Worm (Caenorhabditis elegans) whole organism, L4 larva: ENCODE measurements around the gene ugt-60.

Experiments
- F44E2.7 ChIP-seq: fragments of 200-800 bp; sonication (Bioruptor generic); IDR thresholded peaks from 2 replicates; pipeline ENCODE4 v2.1.2; 2022; ENCODE audit warnings: missing genetic modification characterization, missing compliant biosample characterization
- Y105C5A.15 ChIP-seq: fragments of 200-800 bp; sonication (Bioruptor generic); IDR thresholded peaks from 2 replicates; pipeline ENCODE4 v1.3.6; 2022; ENCODE audit warnings: missing genetic modification characterization, missing compliant biosample characterization
- aha-1 ChIP-seq: fragments of 150-350 bp; peaks from one replicate; lab custom pipeline; 2014; ENCODE audit warnings: missing biosample characterization, missing genetic modification characterization
- ama-1 ChIP-seq: fragments of 150-350 bp; optimal IDR thresholded peaks from 2 replicates; lab custom pipeline; 2014; ENCODE audit warnings: inconsistent platforms, mixed read lengths
- attf-4 ChIP-seq: sonication (generic microtip); optimal IDR thresholded peaks from 3 replicates; lab custom pipeline; 2017; ENCODE audit warnings: missing biosample characterization, missing genetic modification characterization
- ceh-20 ChIP-seq: fragments of 200-800 bp; sonication (Bioruptor generic); IDR thresholded peaks from 2 replicates; pipeline ENCODE4 v1.3.6; 2022; ENCODE audit warnings: missing genetic modification reagents, missing genetic modification characterization, missing compliant biosample characterization
- ceh-28 ChIP-seq: fragments of 150-350 bp; optimal IDR thresholded peaks from 2 replicates; lab custom pipeline; 2014; ENCODE audit warnings: missing biosample characterization, missing genetic modification reagents, missing genetic modification characterization
- ceh-62 ChIP-seq: sonication (generic microtip); optimal IDR thresholded peaks from 2 replicates; lab custom pipeline; 2017; ENCODE audit warnings: missing biosample characterization, missing genetic modification characterization
- ceh-82 ChIP-seq: sonication (generic microtip); optimal IDR thresholded peaks from 2 replicates; lab custom pipeline; 2017; ENCODE audit warnings: missing biosample characterization, missing genetic modification characterization
- ces-1 ChIP-seq: fragments of 150-350 bp; sonication (generic microtip); optimal IDR thresholded peaks from 4 replicates; lab custom pipeline; 2014; ENCODE audit warnings: missing biosample characterization, missing genetic modification reagents, missing genetic modification characterization
- ctbp-1 ChIP-seq: fragments of 200-800 bp; sonication (Bioruptor generic); IDR thresholded peaks from 2 replicates; pipeline ENCODE4 v1.3.6; 2022; ENCODE audit warnings: missing genetic modification reagents, missing genetic modification characterization, missing compliant biosample characterization
- daf-16 ChIP-seq, 3 experiments: sonication (generic microtip); optimal IDR thresholded peaks; 2 replicates each; lab custom pipeline; 2016 to 2017; ENCODE audit warnings: missing genetic modification characterization in 3 of 3, missing genetic modification reagents in 3 of 3, mild to moderate bottlenecking in 2 of 3, missing compliant biosample characterization in 2 of 3, missing biosample characterization in 1 of 3, moderate library complexity in 1 of 3
- dmd-8 ChIP-seq: fragments of 200-800 bp; sonication (Bioruptor generic); IDR thresholded peaks from 2 replicates; pipeline ENCODE4 v1.3.6; 2022; ENCODE audit warnings: missing genetic modification characterization, missing compliant biosample characterization
- dpl-1 ChIP-seq: fragments of 150-350 bp; optimal IDR thresholded peaks from 2 replicates; lab custom pipeline; 2014; ENCODE audit warnings: missing biosample characterization, missing genetic modification reagents, missing genetic modification characterization
- egl-27 ChIP-seq: sonication (generic microtip); optimal IDR thresholded peaks from 3 replicates; lab custom pipeline; 2017; ENCODE audit warnings: missing biosample characterization, missing genetic modification reagents, missing genetic modification characterization
- egl-43 ChIP-seq: fragments of 200-800 bp; sonication (Bioruptor generic); IDR thresholded peaks from 2 replicates; pipeline ENCODE4 v1.3.6; 2022; ENCODE audit warnings: missing genetic modification reagents, missing genetic modification characterization, missing compliant biosample characterization
- fos-1 ChIP-seq: fragments of 150-350 bp; optimal IDR thresholded peaks from 2 replicates; lab custom pipeline; 2014; ENCODE audit warnings: missing biosample characterization, missing genetic modification characterization
- hif-1 ChIP-seq, 2 experiments: sonication (generic microtip); optimal IDR thresholded peaks; 2 replicates each; lab custom pipeline; 2016 to 2017; ENCODE audit warnings: missing compliant biosample characterization in 2 of 2, missing genetic modification characterization in 2 of 2, missing genetic modification reagents in 2 of 2, missing genotype in 2 of 2, mild to moderate bottlenecking in 1 of 2
- hlh-11 ChIP-seq: fragments of 200-800 bp; sonication (Bioruptor generic); optimal IDR thresholded peaks from 2 replicates; lab custom pipeline; 2018; ENCODE audit warnings: mild to moderate bottlenecking, missing genetic modification characterization, missing compliant biosample characterization
- hlh-30 ChIP-seq: sonication (generic microtip); optimal IDR thresholded peaks from 2 replicates; lab custom pipeline; 2017; ENCODE audit warnings: antibody characterized with exemption, mild to moderate bottlenecking, missing genetic modification characterization, missing compliant biosample characterization; ENCODE audit not compliant: insufficient read depth
- hmg-1.1 ChIP-seq: fragments of 200-800 bp; sonication (Bioruptor generic); IDR thresholded peaks from 2 replicates; pipeline ENCODE4 v1.3.6; 2022; ENCODE audit warnings: missing genetic modification reagents, missing genetic modification characterization, missing compliant biosample characterization
- jun-1 ChIP-seq: fragments of 150-350 bp; optimal IDR thresholded peaks from 2 replicates; lab custom pipeline; 2014; ENCODE audit warnings: missing biosample characterization, missing genetic modification reagents, missing genetic modification characterization
- lim-7 ChIP-seq: fragments of 200-800 bp; sonication (Bioruptor generic); IDR thresholded peaks from 2 replicates; pipeline ENCODE4 v1.3.6; 2022; ENCODE audit warnings: missing genetic modification characterization, missing compliant biosample characterization
- lin-39 ChIP-seq: fragments of 150-350 bp; optimal IDR thresholded peaks from 2 replicates; lab custom pipeline; 2014; ENCODE audit warnings: missing biosample characterization, missing genetic modification reagents, missing genetic modification characterization
- lsy-2 ChIP-seq, 2 experiments: fragments of 150-350 bp in 1 of 2; sonication (generic microtip) in 1 of 2; optimal IDR thresholded peaks; 2 replicates each; lab custom pipeline; 2014 to 2017; ENCODE audit warnings: missing biosample characterization in 2 of 2, missing genetic modification characterization in 2 of 2
- madf-5 ChIP-seq, 2 experiments: fragments of 200-800 bp; sonication (Bioruptor generic); IDR thresholded peaks; 2 replicates each; pipeline ENCODE4 v1.3.6; 2022; ENCODE audit warnings: missing compliant biosample characterization in 2 of 2, missing genetic modification characterization in 2 of 2
- madf-9 ChIP-seq: fragments of 200-800 bp; sonication (Bioruptor generic); conservative IDR thresholded peaks from 2 replicates; pipeline ENCODE4 v1.3.6; 2022; ENCODE audit warnings: missing genetic modification reagents, missing genetic modification characterization, missing compliant biosample characterization
- mdl-1 ChIP-seq, 2 experiments: fragments of 150-350 bp in 1 of 2; sonication (generic microtip) in 1 of 2; optimal IDR thresholded peaks; 2 replicates each; lab custom pipeline; 2014 to 2017; ENCODE audit warnings: missing biosample characterization in 2 of 2, missing genetic modification characterization in 2 of 2
- mes-2 ChIP-seq: sonication (generic microtip); optimal IDR thresholded peaks from 2 replicates; lab custom pipeline; 2016; ENCODE audit warnings: missing genotype, mild to moderate bottlenecking, missing genetic modification characterization, missing compliant biosample characterization; ENCODE audit not compliant: poor library complexity, severe bottlenecking
- nhr-11 ChIP-seq: fragments of 150-350 bp; optimal IDR thresholded peaks from 2 replicates; lab custom pipeline; 2014; ENCODE audit warnings: missing biosample characterization, missing genetic modification characterization
- nhr-111 ChIP-seq: fragments of 200-800 bp; sonication (Bioruptor generic); optimal IDR thresholded peaks from 2 replicates; lab custom pipeline; 2018; ENCODE audit warnings: mild to moderate bottlenecking, missing genetic modification characterization, missing compliant biosample characterization
- nhr-28 ChIP-seq: fragments of 150-350 bp; optimal IDR thresholded peaks from 2 replicates; lab custom pipeline; 2014; ENCODE audit warnings: missing biosample characterization, missing genetic modification characterization
- nhr-42 ChIP-seq: fragments of 200-800 bp; sonication (Bioruptor generic); IDR thresholded peaks from 2 replicates; pipeline ENCODE4 v1.3.6; 2022; ENCODE audit warnings: missing genetic modification characterization, missing compliant biosample characterization
- nhr-48 ChIP-seq: sonication (generic microtip); optimal IDR thresholded peaks from 2 replicates; lab custom pipeline; 2016; ENCODE audit warnings: mild to moderate bottlenecking, missing genetic modification characterization, missing compliant biosample characterization
- nhr-77 ChIP-seq: fragments of 150-350 bp; optimal IDR thresholded peaks from 2 replicates; lab custom pipeline; 2014; ENCODE audit warnings: missing biosample characterization, missing genetic modification characterization
- pha-4 ChIP-seq, 2 experiments: fragments of 150-350 bp in 1 of 2; fragments of 200-800 bp in 1 of 2; sonication (Bioruptor generic) in 1 of 2; IDR thresholded peaks in 1 of 2; optimal IDR thresholded peaks in 1 of 2; 2 replicates each; pipeline versions ENCODE4 v1.3.6 to Lab custom; 2014 to 2022; ENCODE audit warnings: missing genetic modification characterization in 2 of 2, missing genetic modification reagents in 2 of 2, missing biosample characterization in 1 of 2, missing compliant biosample characterization in 1 of 2
- php-3 ChIP-seq: fragments of 200-800 bp; sonication (Bioruptor generic); IDR thresholded peaks from 2 replicates; pipeline ENCODE4 v1.3.6; 2022; ENCODE audit warnings: missing genetic modification reagents, missing genetic modification characterization, missing compliant biosample characterization
- pqm-1 ChIP-seq: sonication (generic microtip); optimal IDR thresholded peaks from 2 replicates; lab custom pipeline; 2017; ENCODE audit warnings: missing biosample characterization, missing genetic modification characterization
- sdz-12 ChIP-seq: fragments of 200-800 bp; sonication (Bioruptor generic); optimal IDR thresholded peaks from 2 replicates; lab custom pipeline; 2018; ENCODE audit warnings: mild to moderate bottlenecking, missing genetic modification characterization, missing compliant biosample characterization
- spr-1 ChIP-seq: sonication (generic microtip); optimal IDR thresholded peaks from 2 replicates; lab custom pipeline; 2016; ENCODE audit warnings: mild to moderate bottlenecking, missing genetic modification characterization, missing compliant biosample characterization
- tra-1 ChIP-seq: fragments of 200-800 bp; sonication (Bioruptor generic); IDR thresholded peaks from 2 replicates; pipeline ENCODE4 v1.3.6; 2022; ENCODE audit warnings: missing genetic modification reagents, missing genetic modification characterization, missing compliant biosample characterization
- vab-7 ChIP-seq: fragments of 200-800 bp; sonication (Bioruptor generic); IDR thresholded peaks from 2 replicates; pipeline ENCODE4 v1.3.6; 2022; ENCODE audit warnings: missing genetic modification reagents, missing genetic modification characterization, missing compliant biosample characterization
- zag-1 ChIP-seq: fragments of 150-350 bp; optimal IDR thresholded peaks from 2 replicates; lab custom pipeline; 2014; ENCODE audit warnings: missing biosample characterization, missing genetic modification characterization
- zfp-2 ChIP-seq: sonication (generic microtip); optimal IDR thresholded peaks from 2 replicates; lab custom pipeline; 2016; ENCODE audit warnings: mild to moderate bottlenecking, missing genetic modification characterization, missing compliant biosample characterization
- zip-2 ChIP-seq: fragments of 150-350 bp; optimal IDR thresholded peaks from 2 replicates; lab custom pipeline; 2014; ENCODE audit warnings: missing biosample characterization, missing genetic modification characterization
- ztf-7 ChIP-seq: fragments of 150-350 bp; optimal IDR thresholded peaks from 2 replicates; lab custom pipeline; 2014; ENCODE audit warnings: missing biosample characterization, missing genetic modification characterization

The ugt-60 gene

DNA sequence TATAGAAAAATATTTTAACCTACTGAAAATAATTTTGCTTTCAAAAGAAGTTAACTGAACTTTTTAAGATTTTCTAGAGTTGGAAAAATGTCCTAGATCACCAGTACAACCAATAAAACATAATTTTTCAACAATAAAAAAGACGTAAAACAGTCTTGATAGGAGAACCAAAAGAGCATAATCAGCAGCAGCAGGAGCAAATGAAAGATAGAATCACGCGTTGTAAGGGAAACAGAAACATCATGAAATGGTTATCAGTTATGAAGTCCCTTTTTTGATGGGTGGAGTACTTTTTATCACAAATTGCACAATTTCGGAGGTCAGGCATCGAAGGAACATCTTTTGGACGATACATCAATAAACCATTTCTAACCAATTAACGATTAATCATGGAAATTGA, 43.1 kb upstream of the ugt-60 start (continued):
- no peak for TF ChIP-seq madf-9 (GFP tag; lab: Robert Waterston, UW)
- TF ChIP-seq nhr-42 (GFP tag; lab: Robert Waterston, UW), result no peak
- TF ChIP-seq pqm-1 (tag; lab: Kevin White, UChicago), result peak; percentile 98
- TF ChIP-seq egl-43 (GFP tag; lab: Robert Waterston, UW), result no peak
- TF ChIP-seq nhr-28, result peak; percentile 95
- TF ChIP-seq madf-5 (GFP tag; IDR thresholded peaks at IDR 0.05; lab: Robert Waterston, UW), result no peak
- no peak for TF ChIP-seq spr-1 (tag; lab: Kevin White, UChicago)
- TF ChIP-seq Y105C5A.15 (GFP tag; lab: Robert Waterston, UW), result no peak
- TF ChIP-seq zag-1 (tag; lab: Kevin White, UChicago), result no peak
- no peak for TF ChIP-seq pha-4 (GFP tag; IDR thresholded peaks at IDR 0.05; lab: Robert Waterston, UW)
- no peak for TF ChIP-seq pha-4 (tag; optimal IDR thresholded peaks at IDR 0.05; lab: Kevin White, UChicago)
- no peak for TF ChIP-seq dpl-1 (GFP tag; lab: Kevin White, UChicago)
- TF ChIP-seq lin-39 (tag; lab: Kevin White, UChicago), result no peak
- 0 out of 2 replicates have a peak, but pooled peaks have one; percentile 56 for TF ChIP-seq tra-1
- TF ChIP-seq php-3 (GFP tag; lab: Robert Waterston, UW), result peak; percentile 94
- TF ChIP-seq jun-1 (tag; lab: Kevin White, UChicago), result no peak
- no peak for TF ChIP-seq ama-1 (lab: Kevin White, UChicago)
- TF ChIP-seq F44E2.7 (GFP tag; lab: Robert Waterston, UW), result no peak
- TF ChIP-seq daf-16 (GFP tag; optimal IDR thresholded peaks at IDR 0.05; lab: Kevin White, UChicago), result no peak
- peak; percentile 89 for TF ChIP-seq daf-16 (tag; optimal IDR thresholded peaks at IDR 0.05; lab: Kevin White, UChicago)
- no peak for TF ChIP-seq egl-27 (tag; lab: Kevin White, UChicago)
- TF ChIP-seq ztf-7, result no peak
- no peak for TF ChIP-seq fos-1
- no peak for TF ChIP-seq attf-4 (tag; lab: Kevin White, UChicago)
- TF ChIP-seq ceh-20 (GFP tag; lab: Robert Waterston, UW), result no peak
- TF ChIP-seq mes-2 (tag; lab: Kevin White, UChicago), result no peak
- peak in 1 of 2 experiments; percentile 34 for TF ChIP-seq mdl-1 (tag; optimal IDR thresholded peaks at IDR 0.05; lab: Kevin White, UChicago)
- no peak for TF ChIP-seq ceh-28 (tag; lab: Kevin White, UChicago)
- TF ChIP-seq hlh-11 (tag; lab: Kevin White, UChicago), result peak; percentile 84
- no peak for TF ChIP-seq ces-1 (GFP tag; lab: Kevin White, UChicago)
- peak; percentile 27 for TF ChIP-seq nhr-48 (tag; lab: Kevin White, UChicago)
- TF ChIP-seq nhr-111 (GFP tag; lab: Kevin White, UChicago), result no peak
- TF ChIP-seq hmg-1.1, result no peak
- TF ChIP-seq ceh-62 (tag; lab: Kevin White, UChicago), result no peak
- TF ChIP-seq zfp-2 (tag; lab: Kevin White, UChicago), result no peak
- TF ChIP-seq dmd-8 (GFP tag; lab: Robert Waterston, UW), result no peak
- TF ChIP-seq nhr-77 (tag; lab: Kevin White, UChicago), result peak; percentile 77

DNA sequence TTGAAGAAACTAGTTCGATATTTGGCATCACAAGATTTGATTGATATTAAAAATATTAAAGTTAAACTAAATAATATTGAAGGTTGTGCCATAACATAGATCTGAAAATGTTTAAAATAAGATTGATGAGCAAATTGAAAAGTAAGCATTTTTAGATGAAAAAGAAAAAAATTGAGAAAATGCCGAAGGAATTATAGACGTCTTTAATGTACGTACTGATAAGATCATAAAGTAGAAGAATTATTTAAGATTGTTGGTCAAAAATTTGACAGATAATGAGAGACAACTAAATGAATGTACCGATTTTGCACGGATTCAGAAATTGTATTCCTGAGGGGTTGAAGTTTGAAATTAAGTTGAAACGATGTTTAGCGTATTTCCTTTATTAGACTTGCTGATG, 41.3 kb upstream of the ugt-60 start, which contains the start of gene ncx-7:
Gene ncx-7 (minus strand): TSS at position 101 of the 400 bp plus-strand sequence.
- TF ChIP-seq nhr-77 (tag; lab: Kevin White, UChicago) (no peak), nhr-111 (GFP tag; lab: Kevin White, UChicago) (no peak), pqm-1 (tag; lab: Kevin White, UChicago) (peak; percentile 6)

DNA sequence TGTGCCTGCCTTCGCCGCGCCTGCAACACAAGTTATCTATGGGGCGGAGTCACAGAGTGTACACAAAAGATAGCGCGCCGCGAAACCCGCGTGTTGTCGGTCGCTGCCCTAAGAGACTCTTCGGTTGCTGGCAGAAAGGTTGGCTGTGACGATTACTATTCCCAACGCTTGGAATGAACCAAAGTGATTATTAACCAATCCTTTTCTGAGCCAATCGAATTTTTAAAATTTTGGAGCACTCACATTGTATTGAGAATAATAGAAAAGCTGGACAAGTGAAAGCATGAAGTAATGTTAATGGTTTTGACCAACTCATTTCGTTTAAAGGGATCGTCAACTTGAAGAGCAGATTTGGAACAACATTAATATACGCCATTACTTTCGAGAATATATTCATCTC, 38.4 kb upstream of the ugt-60 start:
- TF ChIP-seq daf-16 (GFP tag; optimal IDR thresholded peaks at IDR 0.05; lab: Kevin White, UChicago) (peak in 1 of 2 experiments; percentile 63), daf-16 (tag; optimal IDR thresholded peaks at IDR 0.05; lab: Kevin White, UChicago) (peak; percentile 69), nhr-28 (peak; percentile 40), lim-7 (GFP tag; lab: Robert Waterston, UW) (no peak), tra-1 (peak; percentile 28; the same call in 1 of the 2 replicates), hif-1 (tag; optimal IDR thresholded peaks at IDR 0.05; lab: Kevin White, UChicago) (peak in 1 of 2 experiments; percentile 8), dmd-8 (GFP tag; lab: Robert Waterston, UW) (no peak), aha-1 (tag; lab: Kevin White, UChicago) (peak; percentile 60), ceh-82 (no peak), ctbp-1 (GFP tag; lab: Robert Waterston, UW) (no peak), attf-4 (tag; lab: Kevin White, UChicago) (peak; percentile 25), sdz-12 (GFP tag; lab: Kevin White, UChicago) (no peak), nhr-11 (tag; lab: Kevin White, UChicago) (peak; percentile 15), hlh-30 (peak; percentile 68), mdl-1 (tag; optimal IDR thresholded peaks at IDR 0.05; lab: Kevin White, UChicago) (no peak), pqm-1 (tag; lab: Kevin White, UChicago) (no peak), zip-2 (tag; lab: Kevin White, UChicago) (no peak), zag-1 (tag; lab: Kevin White, UChicago) (no peak), lsy-2 (tag; optimal IDR thresholded peaks at IDR 0.05; lab: Kevin White, UChicago) (peak in 1 of 2 experiments; percentile 73), hlh-11 (tag; lab: Kevin White, UChicago) (peak; percentile 70), vab-7 (GFP tag; lab: Robert Waterston, UW) (no peak)
